Worm (Caenorhabditis elegans) whole organism, young adult: ENCODE measurements around the gene F44E2.6.

ENCODE experiments used
- F23B12.7 ChIP-seq: sonication (generic microtip); optimal IDR thresholded peaks from 2 replicates; lab custom pipeline; 2017; ENCODE audit warnings: missing genetic modification characterization, mild to moderate bottlenecking, missing compliant biosample characterization, antibody characterized with exemption, moderate library complexity; ENCODE audit not compliant: insufficient read depth
- Y79H2A.3 ChIP-seq: fragments of 200-800 bp; sonication (Bioruptor generic); conservative IDR thresholded peaks from 2 replicates; pipeline ENCODE4 v1.3.6; 2022; ENCODE audit warnings: missing genetic modification reagents, missing genetic modification characterization, missing compliant biosample characterization
- dpff-1 ChIP-seq: sonication (generic microtip); optimal IDR thresholded peaks from 2 replicates; lab custom pipeline; 2017; ENCODE audit warnings: mild to moderate bottlenecking, missing genetic modification characterization, missing compliant biosample characterization
- him-1 ChIP-seq: sonication (generic microtip); optimal IDR thresholded peaks from 2 replicates; lab custom pipeline; 2016; ENCODE audit warnings: missing genotype, missing genetic modification reagents, missing genetic modification characterization, missing compliant biosample characterization
- hlh-12 ChIP-seq: sonication (generic microtip); optimal IDR thresholded peaks from 2 replicates; lab custom pipeline; 2016; ENCODE audit warnings: missing genetic modification characterization, missing compliant biosample characterization
- hmg-1.2 ChIP-seq: fragments of 200-800 bp; sonication (Bioruptor generic); IDR thresholded peaks from 2 replicates; pipeline ENCODE4 v1.3.6; 2022; ENCODE audit warnings: missing genetic modification reagents, missing genetic modification characterization, missing compliant biosample characterization
- madf-6 ChIP-seq: fragments of 200-800 bp; sonication (Bioruptor generic); IDR thresholded peaks from 2 replicates; pipeline ENCODE4 v1.3.6; 2022; ENCODE audit warnings: missing genetic modification reagents, missing genetic modification characterization, missing compliant biosample characterization
- snpc-4 ChIP-seq, 5 experiments: fragments of 150-350 bp in 1 of 5; sonication (generic microtip) in 4 of 5; optimal IDR thresholded peaks; 2 replicates each; lab custom pipeline; 2014 to 2018; ENCODE audit warnings: missing genetic modification characterization in 5 of 5, missing biosample characterization in 3 of 5, antibody characterized with exemption in 2 of 5, mild to moderate bottlenecking in 2 of 5, missing compliant biosample characterization in 2 of 5, missing genotype in 2 of 5, moderate library complexity in 2 of 5, missing genetic modification reagents in 1 of 5
- unc-130 ChIP-seq: sonication (generic microtip); optimal IDR thresholded peaks from 2 replicates; lab custom pipeline; 2016; ENCODE audit warnings: missing genetic modification reagents, missing genetic modification characterization, missing compliant biosample characterization
- zim-3 ChIP-seq: sonication (generic microtip); optimal IDR thresholded peaks from 2 replicates; lab custom pipeline; 2017; ENCODE audit warnings: mild to moderate bottlenecking, missing genetic modification characterization, moderate library complexity, missing compliant biosample characterization

DNA sequence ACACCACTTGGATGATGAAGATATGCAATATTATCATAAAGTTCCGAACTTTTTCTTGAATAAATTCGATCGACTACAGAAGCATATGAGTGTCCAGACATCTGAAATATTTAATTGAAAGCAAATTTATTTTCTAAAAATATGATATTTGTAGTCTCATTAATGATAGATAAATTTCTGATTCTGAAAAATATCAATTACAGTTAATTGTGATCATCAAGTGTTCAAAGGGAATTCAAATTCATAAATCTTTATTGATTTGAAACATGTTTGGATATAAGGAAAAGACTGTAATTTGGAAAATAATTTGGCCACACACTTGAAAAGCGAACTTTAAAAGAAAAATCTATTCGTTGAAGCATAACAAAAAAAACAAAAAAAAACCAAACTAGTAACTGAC, 37.8 kb downstream of the F44E2.6 start, which contains the start of gene F54F2.7:
- TF ChIP-seq snpc-4 (GFP tag; optimal IDR thresholded peaks at IDR 0.05; lab: Kevin White, UChicago), result no peak
- no peak for TF ChIP-seq snpc-4 (tag; optimal IDR thresholded peaks at IDR 0.05; lab: Kevin White, UChicago)
- TF ChIP-seq him-1 (tag; lab: Kevin White, UChicago), result no peak
- TF ChIP-seq hlh-12 (tag; lab: Kevin White, UChicago), result no peak
- TF ChIP-seq zim-3 (tag; lab: Kevin White, UChicago), result no peak
- TF ChIP-seq unc-130 (GFP tag; lab: Kevin White, UChicago), result no peak
- no peak for TF ChIP-seq hmg-1.2 (GFP tag; lab: Robert Waterston, UW)
- TF ChIP-seq madf-6 (GFP tag; lab: Robert Waterston, UW), result no peak
- TF ChIP-seq Y79H2A.3 (GFP tag; lab: Robert Waterston, UW), result no peak
- TF ChIP-seq F23B12.7 (tag; lab: Kevin White, UChicago), result no peak
- TF ChIP-seq dpff-1 (tag; lab: Kevin White, UChicago), result no peak
